Fruit fly (Drosophila melanogaster) whole organism, embryonic: ENCODE measurements around the gene CG31797.

Experiments
- CG11723 ChIP-seq: fragments of 200-800 bp; sonication (Bioruptor generic); optimal IDR thresholded peaks from 2 replicates; lab custom pipeline; 2017; ENCODE audit warnings: missing biosample characterization, mild to moderate bottlenecking, missing genetic modification characterization
- CG12659 ChIP-seq: fragments of 200-800 bp; sonication (Bioruptor generic); optimal IDR thresholded peaks from 3 replicates; lab custom pipeline; 2017; ENCODE audit warnings: mild to moderate bottlenecking, missing biosample characterization, missing genetic modification reagents, missing genetic modification characterization
- CG13296 ChIP-seq: fragments of 200-800 bp; sonication (Bioruptor generic); optimal IDR thresholded peaks from 3 replicates; lab custom pipeline; 2018; ENCODE audit warnings: missing biosample characterization, mild to moderate bottlenecking, missing genetic modification characterization
- CG16779 ChIP-seq: fragments of 200-800 bp; sonication (Bioruptor generic); IDR thresholded peaks from 2 replicates; pipeline ENCODE4 v1.3.6; 2022; ENCODE audit warnings: missing biosample characterization, missing genetic modification characterization
- CG16863 ChIP-seq: fragments of 200-800 bp; sonication (Bioruptor generic); optimal IDR thresholded peaks from 3 replicates; lab custom pipeline; 2016; ENCODE audit warnings: missing biosample characterization, missing genetic modification characterization
- CG18764 ChIP-seq: fragments of 200-800 bp; sonication (Bioruptor generic); optimal IDR thresholded peaks from 3 replicates; lab custom pipeline; 2016; ENCODE audit warnings: missing biosample characterization, missing genetic modification characterization
- CG2889 ChIP-seq: fragments of 200-800 bp; sonication (Bioruptor generic); IDR thresholded peaks from 3 replicates; pipeline ENCODE4 v1.3.6; 2022; ENCODE audit warnings: missing biosample characterization, missing genetic modification characterization
- CG31441 ChIP-seq: fragments of 200-800 bp; sonication (Bioruptor generic); IDR thresholded peaks from 2 replicates; pipeline ENCODE4 v1.3.6; 2022; ENCODE audit warnings: missing biosample characterization, missing genetic modification characterization
- CG34376 ChIP-seq: fragments of 200-800 bp; sonication (Bioruptor generic); optimal IDR thresholded peaks from 2 replicates; lab custom pipeline; 2018; ENCODE audit warnings: missing biosample characterization, mild to moderate bottlenecking, missing genetic modification characterization
- CG43689 ChIP-seq: fragments of 200-800 bp; sonication (Bioruptor generic); IDR thresholded peaks from 2 replicates; pipeline ENCODE4 v1.3.6; 2022; ENCODE audit warnings: missing biosample characterization, missing genetic modification characterization
- CG4424 ChIP-seq: fragments of 200-800 bp; sonication (Bioruptor generic); optimal IDR thresholded peaks from 3 replicates; lab custom pipeline; 2016; ENCODE audit warnings: missing biosample characterization, missing genetic modification characterization
- CG5953 ChIP-seq: fragments of 200-800 bp; sonication (Bioruptor generic); IDR thresholded peaks from 2 replicates; pipeline ENCODE4 v1.3.6; 2022; ENCODE audit warnings: missing biosample characterization, missing genetic modification characterization
- CG7987 ChIP-seq: fragments of 200-800 bp; sonication (Bioruptor generic); optimal IDR thresholded peaks from 2 replicates; lab custom pipeline; 2018; ENCODE audit warnings: missing biosample characterization, mild to moderate bottlenecking, missing genetic modification characterization, moderate library complexity
- CG9609 ChIP-seq: fragments of 200-800 bp; sonication (Bioruptor generic); optimal IDR thresholded peaks from 3 replicates; lab custom pipeline; 2016; ENCODE audit warnings: missing biosample characterization, missing genetic modification characterization
- D19B ChIP-seq: fragments of 200-800 bp; sonication (Bioruptor generic); optimal IDR thresholded peaks from 2 replicates; lab custom pipeline; 2017; ENCODE audit warnings: missing biosample characterization, mild to moderate bottlenecking, missing genetic modification characterization
- Drgx ChIP-seq: fragments of 200-800 bp; sonication (Bioruptor generic); IDR thresholded peaks from 2 replicates; pipeline ENCODE4 v1.3.6; 2022; ENCODE audit warnings: missing biosample characterization, missing genetic modification characterization
- H15 ChIP-seq: fragments of 200-800 bp; sonication (Bioruptor generic); IDR thresholded peaks from 3 replicates; pipeline ENCODE4 v1.3.6; 2022; ENCODE audit warnings: missing biosample characterization, missing genetic modification characterization
- Hmx ChIP-seq: fragments of 200-800 bp; sonication (Bioruptor generic); optimal IDR thresholded peaks from 2 replicates; lab custom pipeline; 2016; ENCODE audit warnings: missing biosample characterization, missing genetic modification characterization
- Hr78 ChIP-seq, 2 experiments: fragments of 200-800 bp in 1 of 2; fragments of >200 bp in 1 of 2; sonication (Bioruptor generic) in 1 of 2; optimal IDR thresholded peaks; 2 replicates each; lab custom pipeline; 2017 to 2019; ENCODE audit warnings: missing biosample characterization in 2 of 2, missing genetic modification characterization in 2 of 2, mild to moderate bottlenecking in 1 of 2, moderate library complexity in 1 of 2
- Lhr ChIP-seq: fragments of 200-800 bp; sonication (Bioruptor generic); optimal IDR thresholded peaks from 3 replicates; lab custom pipeline; 2017; ENCODE audit warnings: mild to moderate bottlenecking, missing biosample characterization, missing genetic modification reagents, missing genetic modification characterization
- NC2β ChIP-seq: fragments of 200-800 bp; sonication (Bioruptor generic); optimal IDR thresholded peaks from 2 replicates; lab custom pipeline; 2016; ENCODE audit warnings: missing biosample characterization, missing genetic modification characterization
- Neu2 ChIP-seq: fragments of 200-800 bp; sonication (Bioruptor generic); optimal IDR thresholded peaks from 3 replicates; lab custom pipeline; 2016; ENCODE audit warnings: missing biosample characterization, missing genetic modification characterization, borderline replicate concordance
- Ptx1 ChIP-seq: fragments of 200-800 bp; sonication (Bioruptor generic); IDR thresholded peaks from 2 replicates; pipeline ENCODE4 v1.3.6; 2022; ENCODE audit warnings: missing biosample characterization, missing genetic modification characterization
- Side ChIP-seq: fragments of 200-800 bp; sonication (Bioruptor generic); optimal IDR thresholded peaks from 2 replicates; lab custom pipeline; 2016; ENCODE audit warnings: missing biosample characterization, missing genetic modification characterization
- Sin3A ChIP-seq: fragments of >200 bp; optimal IDR thresholded peaks from 2 replicates; lab custom pipeline; 2018
- bigmax ChIP-seq: fragments of 200-800 bp; sonication (Bioruptor generic); optimal IDR thresholded peaks from 2 replicates; lab custom pipeline; 2018; ENCODE audit warnings: missing biosample characterization, mild to moderate bottlenecking, missing genetic modification characterization
- btn ChIP-seq: fragments of 200-800 bp; sonication (Bioruptor generic); optimal IDR thresholded peaks from 2 replicates; lab custom pipeline; 2016; ENCODE audit warnings: missing biosample characterization, missing genetic modification characterization
- cas ChIP-seq: fragments of 200-800 bp; sonication (Bioruptor generic); IDR thresholded peaks from 2 replicates; pipeline ENCODE4 v1.3.6; 2022; ENCODE audit warnings: missing biosample characterization, missing genetic modification characterization
- caup ChIP-seq: fragments of 200-800 bp; sonication (Bioruptor generic); optimal IDR thresholded peaks from 3 replicates; lab custom pipeline; 2017; ENCODE audit warnings: missing biosample characterization, mild to moderate bottlenecking, missing genetic modification characterization, moderate library complexity; ENCODE audit not compliant: severe bottlenecking
- chn ChIP-seq: fragments of 200-800 bp; sonication (Bioruptor generic); optimal IDR thresholded peaks from 2 replicates; lab custom pipeline; 2016; ENCODE audit warnings: missing biosample characterization, missing genetic modification characterization
- corto ChIP-seq: fragments of 200-800 bp; sonication (Bioruptor generic); optimal IDR thresholded peaks from 2 replicates; lab custom pipeline; 2016; ENCODE audit warnings: missing biosample characterization, mild to moderate bottlenecking, missing genetic modification characterization, moderate library complexity
- dimm ChIP-seq: fragments of 200-800 bp; sonication (Bioruptor generic); IDR thresholded peaks from 2 replicates; pipeline ENCODE4 v1.3.6; 2022; ENCODE audit warnings: missing biosample characterization, missing genetic modification characterization
- fu2 ChIP-seq: fragments of 200-800 bp; sonication (Bioruptor generic); optimal IDR thresholded peaks from 2 replicates; lab custom pipeline; 2016; ENCODE audit warnings: missing biosample characterization, missing genetic modification characterization
- gem ChIP-seq: fragments of 200-800 bp; sonication (Bioruptor generic); optimal IDR thresholded peaks from 2 replicates; lab custom pipeline; 2019; ENCODE audit warnings: missing biosample characterization, mild to moderate bottlenecking, missing genetic modification characterization, moderate library complexity
- kay ChIP-seq: fragments of 200-800 bp; sonication (Bioruptor generic); optimal IDR thresholded peaks from 2 replicates; lab custom pipeline; 2016; ENCODE audit warnings: missing biosample characterization, missing genetic modification characterization
- klu ChIP-seq: fragments of 200-800 bp; sonication (Bioruptor generic); IDR thresholded peaks from 2 replicates; pipeline ENCODE4 v1.3.6; 2022; ENCODE audit warnings: missing biosample characterization, missing genetic modification characterization
- nerfin-2 ChIP-seq: fragments of 200-800 bp; sonication (Bioruptor generic); IDR thresholded peaks from 2 replicates; pipeline ENCODE4 v1.3.6; 2022; ENCODE audit warnings: missing biosample characterization, missing genetic modification characterization; ENCODE audit not compliant: partially characterized antibody
- p53 ChIP-seq: fragments of 200-800 bp; sonication (Bioruptor generic); optimal IDR thresholded peaks from 2 replicates; lab custom pipeline; 2016; ENCODE audit warnings: missing biosample characterization, missing genetic modification characterization
- phol ChIP-seq: fragments of 200-800 bp; sonication (Bioruptor generic); optimal IDR thresholded peaks from 3 replicates; lab custom pipeline; 2018; ENCODE audit warnings: missing biosample characterization, mild to moderate bottlenecking, missing genetic modification characterization, moderate library complexity
- pita ChIP-seq: fragments of 200-800 bp; sonication (Bioruptor generic); optimal IDR thresholded peaks from 2 replicates; lab custom pipeline; 2017; ENCODE audit warnings: missing biosample characterization, mild to moderate bottlenecking, missing genetic modification characterization
- row ChIP-seq: fragments of 200-800 bp; sonication (Bioruptor generic); IDR thresholded peaks from 3 replicates; pipeline ENCODE4 v1.3.6; 2022; ENCODE audit warnings: missing biosample characterization, missing genetic modification characterization
- sens ChIP-seq: fragments of 200-800 bp; sonication (Bioruptor generic); peaks from one replicate; lab custom pipeline; 2016; ENCODE audit warnings: missing biosample characterization, missing genetic modification characterization
- sna ChIP-seq: fragments of 200-800 bp; sonication (Bioruptor generic); IDR thresholded peaks from 2 replicates; pipeline ENCODE4 v1.3.6; 2022; ENCODE audit warnings: missing biosample characterization, missing genetic modification characterization; ENCODE audit not compliant: partially characterized antibody
- sqz ChIP-seq: fragments of 200-800 bp; sonication (Bioruptor generic); optimal IDR thresholded peaks from 3 replicates; lab custom pipeline; 2018; ENCODE audit warnings: missing biosample characterization, mild to moderate bottlenecking, missing genetic modification characterization
- ssp ChIP-seq: fragments of 200-800 bp; sonication (Bioruptor generic); IDR thresholded peaks from 2 replicates; pipeline ENCODE4 v1.3.6; 2022; ENCODE audit warnings: missing biosample characterization, missing genetic modification characterization
- stwl ChIP-seq: fragments of 200-800 bp; sonication (Bioruptor generic); optimal IDR thresholded peaks from 3 replicates; lab custom pipeline; 2018; ENCODE audit warnings: missing biosample characterization, mild to moderate bottlenecking, missing genetic modification characterization, moderate library complexity
- trem ChIP-seq: fragments of 200-800 bp; optimal IDR thresholded peaks from 3 replicates; lab custom pipeline; 2019; ENCODE audit warnings: missing biosample characterization, mild to moderate bottlenecking, missing genetic modification characterization, moderate library complexity
- tup ChIP-seq: fragments of 200-800 bp; sonication (Bioruptor generic); optimal IDR thresholded peaks from 2 replicates; lab custom pipeline; 2016; ENCODE audit warnings: missing biosample characterization, mild to moderate bottlenecking, missing genetic modification characterization, moderate library complexity
- twi ChIP-seq: fragments of 200-800 bp; optimal IDR thresholded peaks from 2 replicates; lab custom pipeline; 2019; ENCODE audit warnings: missing biosample characterization, mild to moderate bottlenecking, missing genetic modification characterization, moderate library complexity

The CG31797 gene

DNA sequence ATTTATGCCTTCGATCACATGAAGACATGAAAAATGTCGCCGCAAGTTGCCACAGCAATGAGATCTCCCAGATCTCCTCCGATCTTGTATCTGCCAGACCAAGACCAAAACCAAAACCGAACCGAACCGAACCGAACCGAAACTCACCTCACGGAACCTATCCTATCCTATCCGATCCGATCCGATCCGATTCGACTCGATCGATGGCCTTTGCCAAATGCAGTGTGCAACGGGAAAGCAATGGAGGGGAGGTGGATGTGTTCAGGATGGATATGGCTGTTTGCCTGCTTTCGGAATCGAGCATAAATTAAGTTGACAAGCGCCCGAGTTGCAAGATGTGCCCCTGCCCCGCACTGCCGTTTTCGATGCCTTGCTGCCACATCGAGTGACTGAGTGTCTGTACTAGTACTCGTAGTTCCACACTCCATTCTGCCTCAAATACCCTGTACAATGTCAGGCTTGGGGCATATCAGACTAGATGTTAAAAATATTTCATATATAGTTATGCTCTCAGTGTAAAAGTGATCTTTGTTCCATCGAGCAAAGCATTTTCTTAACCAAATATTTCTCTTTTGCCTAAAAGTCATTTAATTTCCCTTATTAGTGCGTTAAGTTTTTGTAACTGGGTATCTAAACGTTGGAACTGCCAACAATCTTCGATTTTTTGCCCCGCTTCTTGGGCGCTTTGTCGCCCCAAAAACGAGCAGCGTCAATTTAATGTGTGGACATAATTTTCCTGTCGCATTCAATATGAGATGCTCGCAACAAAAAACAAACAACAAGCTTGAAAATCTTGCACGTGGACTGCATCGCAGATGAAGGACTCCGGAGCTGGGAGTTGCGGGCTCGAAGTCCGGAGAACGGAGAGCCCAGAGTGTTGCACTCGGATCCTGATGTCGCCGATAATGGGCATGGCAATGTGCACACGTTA, 35.8 kb downstream of the CG31797 start (continued):
- TF ChIP-seq Hr78 (GFP tag; optimal IDR thresholded peaks at IDR 0.05; lab: Kevin White, UChicago) (no peak), corto (GFP tag; lab: Kevin White, UChicago) (no peak), btn (peak; percentile 73), NC2β (GFP tag; lab: Kevin White, UChicago) (peak; percentile 82), Sin3A (lab: Kevin White, UChicago) (no peak), Drgx (GFP tag; lab: Robert Waterston, UW) (peak; percentile 92), D19B (peak; percentile 80), Neu2 (GFP tag; lab: Kevin White, UChicago) (peak; percentile 34), Lhr (GFP tag; lab: Kevin White, UChicago) (peak; percentile 71), sqz (GFP tag; lab: Kevin White, UChicago) (peak; percentile 58), CG18764 (GFP tag; lab: Kevin White, UChicago) (peak; percentile 66), CG4424 (GFP tag; lab: Kevin White, UChicago) (peak; percentile 84), CG16779 (GFP tag; lab: Robert Waterston, UW) (no peak), CG9609 (GFP tag; lab: Kevin White, UChicago) (peak; percentile 70), trem (tag; lab: Kevin White, UChicago) (peak; percentile 62), gem (tag; lab: Kevin White, UChicago) (peak; percentile 91), CG16863 (GFP tag; lab: Kevin White, UChicago) (peak; percentile 75), CG43689 (no peak), sens (peak; percentile 97), tup (GFP tag; lab: Kevin White, UChicago) (peak; percentile 29), p53 (GFP tag; lab: Kevin White, UChicago) (no peak), Ptx1 (GFP tag; lab: Robert Waterston, UW) (peak; percentile 84), chn (peak; percentile 92), bigmax (GFP tag; lab: Kevin White, UChicago) (no peak), CG13296 (no peak), CG7987 (no peak), row (GFP tag; lab: Robert Waterston, UW) (peak; percentile 88), fu2 (GFP tag; lab: Kevin White, UChicago) (peak; percentile 25), CG12659 (GFP tag; lab: Kevin White, UChicago) (peak; percentile 51), kay (peak; percentile 58), klu (GFP tag; lab: Robert Waterston, UW) (peak; percentile 57; the same call in 1 of the 2 replicates), CG5953 (peak; percentile 62; the same call in 1 of the 2 replicates), CG2889 (GFP tag; lab: Robert Waterston, UW) (no peak), ssp (peak; percentile 73), phol (tag; lab: Kevin White, UChicago) (peak; percentile 84), Hmx (GFP tag; lab: Kevin White, UChicago) (no peak), caup (GFP tag; lab: Kevin White, UChicago) (peak; percentile 39), CG34376 (no peak), cas (GFP tag; lab: Robert Waterston, UW) (no peak), sna (GFP tag; lab: Robert Waterston, UW) (no peak), Side (GFP tag; lab: Kevin White, UChicago) (peak; percentile 66), twi (tag; lab: Kevin White, UChicago) (peak; percentile 67), CG31441 (GFP tag; lab: Robert Waterston, UW) (peak; percentile 83), CG11723 (GFP tag; lab: Kevin White, UChicago) (peak; percentile 61), dimm (0 out of 2 replicates have a peak, but pooled peaks have one; percentile 22), pita (GFP tag; lab: Kevin White, UChicago) (no peak), stwl (tag; lab: Kevin White, UChicago) (peak; percentile 33), H15 (GFP tag; lab: Robert Waterston, UW) (peak; percentile 71; the same call in 1 of the 3 replicates), nerfin-2 (GFP tag; lab: Robert Waterston, UW) (no peak)
